Worm (Caenorhabditis elegans) whole organism, mixed stage, embryonic: Measurements from ENCODE around the gene lsm-5.

Experiments used
- elt-1 ChIP-seq: sonication (generic microtip); optimal IDR thresholded peaks from 2 replicates; lab custom pipeline; 2017; ENCODE audit warnings: missing genetic modification characterization, mild to moderate bottlenecking, missing compliant biosample characterization, antibody characterized with exemption, moderate library complexity, borderline replicate concordance; ENCODE audit not compliant: insufficient read depth
- lsy-2 ChIP-seq: fragments of 150-350 bp; optimal IDR thresholded peaks from 2 replicates; lab custom pipeline; 2014; ENCODE audit warnings: missing biosample characterization, missing genetic modification characterization
- mep-1 ChIP-seq: fragments of 150-350 bp; optimal IDR thresholded peaks from 2 replicates; lab custom pipeline; 2017; ENCODE audit warnings: missing biosample characterization, missing genetic modification reagents, missing genetic modification characterization, inconsistent platforms
- nhr-28 ChIP-seq: fragments of 150-350 bp; optimal IDR thresholded peaks from 2 replicates; lab custom pipeline; 2014; ENCODE audit warnings: missing biosample characterization, missing genetic modification characterization
- unc-39 ChIP-seq: fragments of 150-350 bp; optimal IDR thresholded peaks from 2 replicates; lab custom pipeline; 2014; ENCODE audit warnings: missing biosample characterization, missing genetic modification characterization
- unc-62 ChIP-seq: fragments of 150-350 bp; optimal IDR thresholded peaks from 2 replicates; lab custom pipeline; 2014; ENCODE audit warnings: missing biosample characterization, missing genetic modification reagents, missing genetic modification characterization
- ztf-11 ChIP-seq: fragments of 150-350 bp; optimal IDR thresholded peaks from 2 replicates; lab custom pipeline; 2014; ENCODE audit warnings: missing biosample characterization, missing genetic modification characterization

DNA sequence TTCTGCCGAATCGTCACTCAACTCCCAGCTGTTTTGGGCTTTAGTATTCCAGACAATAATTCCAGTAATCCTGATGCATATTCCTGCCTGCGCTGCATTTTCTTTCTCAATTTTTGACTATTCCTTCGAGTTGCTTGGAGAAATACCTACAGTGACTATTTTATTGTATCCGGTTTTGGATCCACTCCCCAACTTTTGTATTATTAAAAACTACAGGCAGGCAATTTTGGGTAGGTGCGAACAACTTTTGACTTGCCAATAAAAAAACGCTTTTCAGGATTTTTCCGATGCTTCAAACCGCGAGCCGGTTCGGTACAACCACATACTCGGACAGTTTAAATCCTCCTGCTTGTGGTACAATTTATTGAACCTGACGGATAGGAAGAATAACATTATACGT lies 44.4 kb downstream of the lsm-5 start:
- TF ChIP-seq ztf-11 (tag; lab: Kevin White, UChicago) (no peak), unc-62 (GFP tag; lab: Kevin White, UChicago) (no peak), lsy-2 (no peak), nhr-28 (no peak), mep-1 (tag; lab: Kevin White, UChicago) (no peak), elt-1 (tag; lab: Kevin White, UChicago) (no peak), unc-39 (tag; lab: Kevin White, UChicago) (no peak)
